Fruit fly (Drosophila melanogaster) whole organism: ENCODE data around the gene CG9018.

Experiments used
- CG8478 ChIP-seq: fragments of >200 bp; optimal IDR thresholded peaks from 2 replicates; lab custom pipeline; 2018; ENCODE audit warnings: inconsistent platforms
- Dll ChIP-seq: fragments of >200 bp; optimal IDR thresholded peaks from 2 replicates; lab custom pipeline; 2017
- EcR ChIP-seq, 2 experiments: fragments of >200 bp; optimal IDR thresholded peaks; 2 replicates each; lab custom pipeline; 2017; ENCODE audit warnings: missing biosample characterization in 2 of 2, missing genetic modification characterization in 2 of 2, missing genetic modification reagents in 2 of 2
- pan ChIP-seq: fragments of >200 bp; optimal IDR thresholded peaks from 2 replicates; lab custom pipeline; 2017
- psq ChIP-seq: fragments of >200 bp; optimal IDR thresholded peaks from 2 replicates; lab custom pipeline; 2017
- usp ChIP-seq: fragments of >200 bp; optimal IDR thresholded peaks from 2 replicates; lab custom pipeline; 2017; ENCODE audit warnings: missing biosample characterization, missing genetic modification characterization, mixed read lengths

The CG9018 gene

dm6 chr3L:2257412-2257862 is 20.6 kb upstream of the CG9018 start, which contains the start of the genes CG1275 and Elp5:
Gene CG1275 (minus strand): TSS chr3L:2257423.
Gene Elp5 (plus strand): TSS chr3L:2257456.
- no peak for TF ChIP-seq psq (lab: Kevin White, UChicago)
- no peak for TF ChIP-seq pan (lab: Kevin White, UChicago)
- no peak for TF ChIP-seq Dll (lab: Kevin White, UChicago)
- no peak for TF ChIP-seq EcR (GFP tag; optimal IDR thresholded peaks at IDR 0.05; lab: Kevin White, UChicago)
- no peak for TF ChIP-seq usp (GFP tag; lab: Kevin White, UChicago)
- no peak for TF ChIP-seq CG8478 (lab: Kevin White, UChicago)

dm6 chr3L:2256422-2257172 is 19.7 kb upstream of the CG9018 start:
- TF ChIP-seq EcR (GFP tag; optimal IDR thresholded peaks at IDR 0.05; lab: Kevin White, UChicago) (no peak), Dll (lab: Kevin White, UChicago) (no peak), psq (lab: Kevin White, UChicago) (no peak), usp (GFP tag; lab: Kevin White, UChicago) (no peak), pan (lab: Kevin White, UChicago) (no peak), CG8478 (lab: Kevin White, UChicago) (no peak)

DNA sequence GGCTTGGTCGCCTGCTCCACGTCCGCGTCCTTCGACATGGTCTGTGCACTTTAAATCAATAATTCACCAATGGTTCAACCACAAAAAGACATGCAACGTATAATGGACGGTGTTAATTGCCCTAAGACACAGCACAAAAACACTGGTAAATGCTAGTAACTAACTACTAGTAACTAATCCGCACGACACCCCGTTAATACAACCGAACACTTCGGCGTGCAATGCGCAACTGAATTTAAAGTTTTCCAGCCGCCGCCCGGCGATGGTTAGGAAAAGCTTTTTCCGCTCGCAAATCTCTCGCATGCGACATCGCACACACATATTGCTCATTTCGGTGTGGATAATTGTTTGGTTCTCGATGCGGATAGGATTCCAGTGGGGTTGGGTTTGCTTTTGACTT is 18.9 kb upstream of the CG9018 start:
- TF ChIP-seq Dll (lab: Kevin White, UChicago) (no peak), EcR (GFP tag; optimal IDR thresholded peaks at IDR 0.05; lab: Kevin White, UChicago) (no peak), CG8478 (lab: Kevin White, UChicago) (no peak), usp (GFP tag; lab: Kevin White, UChicago) (no peak), pan (lab: Kevin White, UChicago) (no peak), psq (lab: Kevin White, UChicago) (no peak)

dm6 chr3L:2253962-2254662 is 17.2 kb upstream of the CG9018 start:
- TF ChIP-seq psq (lab: Kevin White, UChicago) (no peak), usp (GFP tag; lab: Kevin White, UChicago) (no peak), CG8478 (lab: Kevin White, UChicago) (no peak), pan (lab: Kevin White, UChicago) (no peak)

dm6 chr3L:2248335-2248734 is 11.5 kb upstream of the CG9018 start, which contains the start of gene CG32305:
Gene CG32305 (plus strand): TSS chr3L:2248635.
- TF ChIP-seq usp (GFP tag; lab: Kevin White, UChicago), result no peak
- no peak for TF ChIP-seq Dll (lab: Kevin White, UChicago)
- TF ChIP-seq CG8478 (lab: Kevin White, UChicago), result no peak
- no peak for TF ChIP-seq psq (lab: Kevin White, UChicago)
- TF ChIP-seq EcR (GFP tag; optimal IDR thresholded peaks at IDR 0.05; lab: Kevin White, UChicago), result no peak

- TF ChIP-seq EcR (GFP tag; optimal IDR thresholded peaks at IDR 0.05; lab: Kevin White, UChicago), result no peak
- no peak for TF ChIP-seq usp (GFP tag; lab: Kevin White, UChicago)
- no peak for TF ChIP-seq CG8478 (lab: Kevin White, UChicago)
- TF ChIP-seq Dll (lab: Kevin White, UChicago), result no peak
- no peak for TF ChIP-seq psq (lab: Kevin White, UChicago)
Measured at dm6 chr3L:2243846-2244528, 7.1 kb upstream of the CG9018 start, which contains the start of gene CG32301. Gene CG32301 (plus strand): TSS chr3L:2244478.

DNA sequence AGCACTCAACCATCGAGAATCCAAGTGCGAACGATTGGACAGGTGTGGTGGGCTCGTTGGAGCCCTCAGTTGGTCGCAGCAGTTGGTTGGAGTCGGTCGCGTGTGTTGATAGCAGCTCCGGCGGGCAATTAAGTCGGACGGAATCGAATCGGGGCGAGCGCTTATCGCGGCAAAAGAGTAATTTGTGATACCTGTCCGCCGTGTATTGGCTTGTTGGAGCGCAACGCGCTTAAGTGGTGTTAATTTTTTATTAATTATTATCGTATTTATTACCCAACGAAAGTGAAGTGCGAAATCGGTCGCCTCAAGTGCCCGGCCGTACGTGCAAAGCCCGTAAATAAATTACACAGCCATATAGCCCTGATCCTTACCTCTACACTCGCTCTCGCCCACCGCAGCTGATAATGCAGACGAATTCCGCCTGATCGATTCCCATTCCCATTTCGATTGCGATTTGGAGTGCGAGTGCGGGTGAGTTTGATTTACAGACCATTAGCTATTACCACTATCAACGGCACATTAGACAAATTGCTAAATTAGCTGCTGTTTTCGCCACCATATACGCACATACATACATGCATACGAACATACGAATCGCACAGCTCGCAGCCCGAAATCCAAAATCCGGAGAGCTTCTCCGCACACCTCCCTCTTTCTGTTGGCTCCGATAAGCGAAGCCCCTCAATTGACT is 812 bp upstream of the CG9018 start, which contains the start of gene ACXD:
Gene ACXD, plus strand, starts transcription at position 66 of the 691 bp plus-strand sequence.
- TF ChIP-seq CG8478 (lab: Kevin White, UChicago) (no peak), EcR (GFP tag; optimal IDR thresholded peaks at IDR 0.05; lab: Kevin White, UChicago) (no peak), usp (GFP tag; lab: Kevin White, UChicago) (no peak), pan (lab: Kevin White, UChicago) (no peak), psq (lab: Kevin White, UChicago) (no peak), Dll (lab: Kevin White, UChicago) (no peak)

dm6 chr3L:2229172-2229696 is 7.6 kb downstream of the CG9018 start, which contains the start of gene Oseg2:
Gene Oseg2 (plus strand): TSS chr3L:2229646.
- TF ChIP-seq usp (GFP tag; lab: Kevin White, UChicago), result no peak
- TF ChIP-seq pan (lab: Kevin White, UChicago), result no peak
- TF ChIP-seq psq (lab: Kevin White, UChicago), result no peak
- TF ChIP-seq EcR (GFP tag; optimal IDR thresholded peaks at IDR 0.05; lab: Kevin White, UChicago), result no peak
- TF ChIP-seq Dll (lab: Kevin White, UChicago), result no peak

DNA sequence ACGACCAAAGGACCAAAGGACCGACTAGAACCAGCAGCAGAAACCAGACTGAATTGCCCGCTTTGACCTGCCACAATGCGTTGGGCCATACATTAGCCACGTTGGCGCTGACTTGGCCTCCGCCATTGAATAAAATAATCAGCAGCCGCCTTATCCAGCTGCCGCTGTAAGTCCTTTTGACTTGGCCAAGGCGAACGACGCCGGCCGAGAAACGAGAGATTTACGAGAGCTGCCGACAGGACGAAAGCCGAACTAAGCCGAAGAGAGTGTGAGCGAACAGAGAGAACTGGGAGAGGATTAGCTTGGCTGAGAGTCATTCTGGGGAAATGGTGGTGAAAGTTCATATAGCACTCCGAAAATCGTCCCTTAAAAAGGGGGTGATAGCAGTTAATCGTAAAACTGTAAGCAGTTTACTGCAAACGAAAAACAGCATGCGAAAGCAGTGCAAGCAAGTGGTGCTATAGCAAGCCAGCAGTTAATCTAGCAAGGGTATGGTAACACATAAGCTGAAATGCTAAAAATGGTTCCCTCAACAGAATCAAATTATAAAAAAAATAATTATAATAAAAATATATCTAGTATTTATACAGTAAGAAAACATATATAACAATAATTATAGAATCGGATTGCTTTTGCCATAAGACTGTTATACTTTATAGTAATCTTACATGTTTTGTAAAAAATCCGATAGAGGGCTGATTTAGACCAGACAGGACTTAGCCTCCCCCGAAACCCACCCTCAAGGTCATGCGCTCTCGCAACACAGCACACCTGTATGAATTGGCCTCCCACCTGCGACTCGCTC is 8.3 kb downstream of the CG9018 start:
- no peak for TF ChIP-seq Dll (lab: Kevin White, UChicago)
